Fruit fly (Drosophila melanogaster): ENCODE results near the gene CG13000.

Gene CG13000

DNA sequence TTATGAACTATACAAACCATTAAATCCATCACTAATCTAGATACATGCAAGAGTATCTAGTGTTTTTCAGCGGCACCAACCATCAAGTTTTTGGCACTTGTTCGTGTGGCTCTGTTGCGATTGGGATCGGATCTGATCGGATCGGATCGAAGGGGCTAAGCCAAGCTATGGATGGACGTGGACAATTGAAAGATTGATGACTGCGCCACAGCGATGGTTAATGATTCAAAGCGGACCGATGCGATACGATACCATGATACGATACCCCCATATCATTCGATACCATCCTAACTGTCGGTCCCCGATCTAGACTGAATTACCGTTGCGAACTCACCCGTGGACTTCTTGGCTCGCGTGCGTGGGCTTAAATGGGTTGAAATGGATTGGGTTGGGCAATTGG is 40.6 kb downstream of the CG13000 start:
- TF ChIP-seq GATAd (GFP tag; optimal IDR thresholded peaks at IDR 0.05) = no peak
- no peak for TF ChIP-seq dl (GFP tag; optimal IDR thresholded peaks at IDR 0.05; ENCODE audit: insufficient read depth in 1 of 2, partially characterized antibody in 2 of 2)
- no peak for TF ChIP-seq dsf (GFP tag; optimal IDR thresholded peaks at IDR 0.05; ENCODE audit: borderline replicate concordance)
- TF ChIP-seq Rel (GFP tag; optimal IDR thresholded peaks at IDR 0.05) = no peak
- no peak for TF ChIP-seq Rel (tag; optimal IDR thresholded peaks at IDR 0.05)
- no peak for TF ChIP-seq ey (GFP tag; optimal IDR thresholded peaks at IDR 0.05)
- TF ChIP-seq lola (GFP tag; optimal IDR thresholded peaks at IDR 0.05) = no peak
- TF ChIP-seq Myc (optimal IDR thresholded peaks at IDR 0.05) = no peak
- no peak for TF ChIP-seq usp (GFP tag; optimal IDR thresholded peaks at IDR 0.05)

DNA sequence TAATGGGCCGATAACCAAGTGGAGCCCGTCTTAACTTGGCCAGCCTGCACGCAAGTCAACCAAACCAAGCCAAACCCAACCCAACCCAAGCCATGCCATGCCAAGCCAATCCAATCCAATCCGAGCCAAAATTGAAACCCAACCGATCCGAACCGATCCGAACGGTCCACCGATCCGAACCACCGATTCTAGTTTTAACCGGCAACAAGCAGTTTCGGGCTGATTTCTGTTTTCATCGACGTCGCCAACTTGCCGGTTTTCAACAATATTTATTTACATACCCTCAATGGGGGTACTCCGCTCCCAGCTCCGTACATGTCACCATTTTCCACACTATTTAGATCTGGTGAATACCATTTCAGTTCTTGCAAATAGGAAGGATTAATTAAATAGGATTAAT is 41.3 kb downstream of the CG13000 start:
- no peak for TF ChIP-seq OdsH (GFP tag; optimal IDR thresholded peaks at IDR 0.05)
- TF ChIP-seq foxo (GFP tag; optimal IDR thresholded peaks at IDR 0.05) = no peak
- TF ChIP-seq dsf (GFP tag; optimal IDR thresholded peaks at IDR 0.05; ENCODE audit: borderline replicate concordance) = no peak
- no peak for TF ChIP-seq jim (GFP tag; optimal IDR thresholded peaks at IDR 0.05)
- TF ChIP-seq Jra (GFP tag; optimal IDR thresholded peaks at IDR 0.05) = no peak
- TF ChIP-seq Hnf4 (GFP tag; optimal IDR thresholded peaks at IDR 0.05) = no peak
- no peak for TF ChIP-seq rgr (GFP tag; optimal IDR thresholded peaks at IDR 0.05)
- TF ChIP-seq Dif (GFP tag; optimal IDR thresholded peaks at IDR 0.05; ENCODE audit: partially characterized antibody) = no peak
- TF ChIP-seq lola (GFP tag; optimal IDR thresholded peaks at IDR 0.05) = no peak
- TF ChIP-seq sv (GFP tag; optimal IDR thresholded peaks at IDR 0.05) = no peak
- no peak for TF ChIP-seq dl (GFP tag; optimal IDR thresholded peaks at IDR 0.05; ENCODE audit: insufficient read depth in 1 of 2, partially characterized antibody in 2 of 2)
- TF ChIP-seq pan (optimal IDR thresholded peaks at IDR 0.05) = no peak
- no peak for TF ChIP-seq Vsx2 (GFP tag; optimal IDR thresholded peaks at IDR 0.05; ENCODE audit: partially characterized antibody)
- TF ChIP-seq CrebA (GFP tag; optimal IDR thresholded peaks at IDR 0.05; ENCODE audit: borderline replicate concordance) = no peak
- no peak for TF ChIP-seq Hr78 (GFP tag; optimal IDR thresholded peaks at IDR 0.05)
- no peak for TF ChIP-seq Sp1 (GFP tag; optimal IDR thresholded peaks at IDR 0.05)
- TF ChIP-seq fru (GFP tag; optimal IDR thresholded peaks at IDR 0.05) = no peak

DNA sequence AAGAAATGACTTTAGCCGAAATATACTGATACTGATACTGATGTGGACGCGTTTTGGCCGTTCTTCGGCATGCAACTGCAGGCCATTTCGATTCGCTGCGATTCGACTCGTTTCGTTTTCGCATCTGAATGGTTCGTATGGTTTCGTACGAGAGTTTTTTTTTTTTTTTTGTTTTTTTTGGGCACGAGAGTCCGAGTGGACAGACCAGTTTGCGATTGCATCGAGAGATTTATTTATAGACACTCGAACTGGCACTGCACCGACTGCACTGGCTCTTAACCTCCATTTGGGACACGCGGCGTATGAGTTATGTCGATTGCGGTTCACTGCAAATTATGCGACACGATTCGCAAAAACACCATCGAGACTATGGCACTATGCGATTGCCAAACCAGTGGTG is 42.2 kb downstream of the CG13000 start:
- TF ChIP-seq Sp1 (GFP tag; optimal IDR thresholded peaks at IDR 0.05) = no peak
- no peak for TF ChIP-seq psq (GFP tag; optimal IDR thresholded peaks at IDR 0.05)

DNA sequence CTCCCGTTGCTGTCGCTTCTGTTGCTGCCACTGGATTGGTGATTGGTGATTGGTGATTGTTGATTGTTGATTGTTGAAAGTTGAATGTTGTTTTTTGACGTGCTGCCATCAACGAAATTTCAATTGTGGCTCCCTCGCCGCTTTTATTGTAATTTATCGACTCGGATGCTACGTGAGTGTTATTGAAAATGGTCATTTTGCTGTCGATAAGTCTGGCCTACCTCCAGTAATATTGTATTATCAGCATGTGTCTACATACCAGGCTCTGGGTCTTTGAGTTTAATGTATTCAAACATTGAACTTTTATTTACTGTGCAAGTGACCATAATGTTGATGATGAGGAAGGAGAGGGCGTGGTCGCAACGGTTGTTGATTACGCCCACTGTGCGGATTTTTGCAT is 45.8 kb downstream of the CG13000 start:
- no peak for TF ChIP-seq fru (GFP tag; optimal IDR thresholded peaks at IDR 0.05)
- TF ChIP-seq N (GFP tag; optimal IDR thresholded peaks at IDR 0.05) = no peak
- no peak for TF ChIP-seq Dif (GFP tag; optimal IDR thresholded peaks at IDR 0.05; ENCODE audit: partially characterized antibody)
- no peak for TF ChIP-seq ey (GFP tag; optimal IDR thresholded peaks at IDR 0.05)
- no peak for TF ChIP-seq usp (GFP tag; optimal IDR thresholded peaks at IDR 0.05)
- TF ChIP-seq HLH106 (tag; optimal IDR thresholded peaks at IDR 0.05) = no peak
- TF ChIP-seq sage (GFP tag; optimal IDR thresholded peaks at IDR 0.05) = no peak
- no peak for TF ChIP-seq dmrt93B (GFP tag; optimal IDR thresholded peaks at IDR 0.05)
- no peak for TF ChIP-seq Rel (GFP tag; optimal IDR thresholded peaks at IDR 0.05)
- TF ChIP-seq Rel (tag; optimal IDR thresholded peaks at IDR 0.05) = no peak
- no peak for TF ChIP-seq br (GFP tag; optimal IDR thresholded peaks at IDR 0.05)
- no peak for TF ChIP-seq Sp1 (GFP tag; optimal IDR thresholded peaks at IDR 0.05)

DNA sequence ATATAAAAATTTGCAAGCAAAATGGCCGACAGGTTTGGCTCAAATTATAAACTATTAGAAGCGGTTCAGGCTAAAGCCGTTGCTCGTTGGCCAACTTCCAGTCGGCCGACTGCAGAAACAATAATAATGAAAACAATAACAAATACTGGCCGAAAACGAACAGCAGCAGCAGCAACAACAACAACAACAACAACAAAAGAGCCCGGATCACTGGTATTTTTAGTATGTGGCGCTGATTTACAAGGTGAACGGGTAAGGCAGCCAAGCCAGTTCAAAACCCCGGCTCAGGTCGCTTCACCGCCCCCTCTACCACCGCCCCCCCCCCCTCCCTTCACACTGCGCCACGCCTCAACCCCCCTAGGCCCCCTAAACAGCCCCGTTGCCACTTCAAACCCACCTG is 48.0 kb downstream of the CG13000 start:
- TF ChIP-seq Dfd (GFP tag; optimal IDR thresholded peaks at IDR 0.05) (peak; percentile 34), rgr (GFP tag; optimal IDR thresholded peaks at IDR 0.05) (no peak), jim (GFP tag; optimal IDR thresholded peaks at IDR 0.05) (no peak), Rel (GFP tag; optimal IDR thresholded peaks at IDR 0.05) (no peak), Rel (tag; optimal IDR thresholded peaks at IDR 0.05) (peak; percentile 5)
